Worm (Caenorhabditis elegans): ENCODE measurements around the gene dyf-19.

The dyf-19 gene

ce11 chrV:19636194-19636584 is 11.3 kb downstream of the dyf-19 start:
- no peak for TF ChIP-seq hmbx-1 (tag; optimal IDR thresholded peaks at IDR 0.05)
- TF ChIP-seq scrt-1 (GFP tag; IDR thresholded peaks at IDR 0.05) = no peak
- TF ChIP-seq B0310.2 (tag; optimal IDR thresholded peaks at IDR 0.05) = no peak
- TF ChIP-seq hnd-1 (tag; optimal IDR thresholded peaks at IDR 0.05) = no peak
- TF ChIP-seq pes-1 (GFP tag; IDR thresholded peaks at IDR 0.05) = no peak
- TF ChIP-seq aly-1 (tag; optimal IDR thresholded peaks at IDR 0.05) = no peak
- TF ChIP-seq hmg-4 (GFP tag; optimal IDR thresholded peaks at IDR 0.05) = no peak
- TF ChIP-seq ama-1 (optimal IDR thresholded peaks at IDR 0.05) = no peak
- no peak for TF ChIP-seq ceh-36 (tag; optimal IDR thresholded peaks at IDR 0.05)
- no peak for TF ChIP-seq ets-7 (tag; optimal IDR thresholded peaks at IDR 0.05)
- no peak for TF ChIP-seq flt-1 (GFP tag; IDR thresholded peaks at IDR 0.05)
- no peak for TF ChIP-seq ceh-13 (GFP tag; optimal IDR thresholded peaks at IDR 0.05)
- no peak for TF ChIP-seq tbx-11 (GFP tag; IDR thresholded peaks at IDR 0.05)
- no peak for TF ChIP-seq F13C5.2 (tag; optimal IDR thresholded peaks at IDR 0.05)
- no peak for TF ChIP-seq sea-1 (GFP tag; conservative IDR thresholded peaks at IDR 0.05)
- no peak for TF ChIP-seq tbx-37 (GFP tag; conservative IDR thresholded peaks at IDR 0.05)
- TF ChIP-seq tra-4 (tag; optimal IDR thresholded peaks at IDR 0.05) = no peak

DNA sequence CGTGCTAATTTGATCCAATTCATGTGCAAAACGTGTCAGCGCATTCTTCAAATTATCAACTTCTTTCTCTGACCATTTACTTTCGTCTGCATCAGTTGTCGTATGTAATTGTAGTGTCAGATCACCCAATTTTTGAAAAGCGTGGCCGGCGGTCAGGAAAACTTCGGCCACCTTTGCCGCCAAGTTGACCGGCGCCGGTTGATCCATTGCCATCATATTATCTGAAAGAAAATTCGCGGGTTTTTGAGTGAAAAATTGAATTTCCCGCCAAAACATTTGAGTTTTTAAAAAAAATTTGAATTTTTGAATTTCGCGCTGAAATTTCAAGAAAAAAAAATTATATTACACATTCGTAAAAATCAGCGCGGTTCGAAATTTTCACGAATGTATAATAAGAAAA is 13.0 kb downstream of the dyf-19 start:
- TF ChIP-seq flt-1 (GFP tag; IDR thresholded peaks at IDR 0.05) (no peak), sea-1 (GFP tag; conservative IDR thresholded peaks at IDR 0.05) (no peak), ets-7 (tag; optimal IDR thresholded peaks at IDR 0.05) (no peak), F13C5.2 (tag; optimal IDR thresholded peaks at IDR 0.05) (no peak), ama-1 (optimal IDR thresholded peaks at IDR 0.05) (no peak), aly-1 (tag; optimal IDR thresholded peaks at IDR 0.05) (no peak), ceh-13 (GFP tag; optimal IDR thresholded peaks at IDR 0.05) (no peak), hmg-4 (GFP tag; optimal IDR thresholded peaks at IDR 0.05) (no peak), tbx-37 (GFP tag; conservative IDR thresholded peaks at IDR 0.05) (no peak), B0310.2 (tag; optimal IDR thresholded peaks at IDR 0.05) (no peak), pes-1 (GFP tag; IDR thresholded peaks at IDR 0.05) (no peak), hmbx-1 (tag; optimal IDR thresholded peaks at IDR 0.05) (no peak), hnd-1 (tag; optimal IDR thresholded peaks at IDR 0.05) (no peak), tbx-11 (GFP tag; IDR thresholded peaks at IDR 0.05) (no peak), ceh-36 (tag; optimal IDR thresholded peaks at IDR 0.05) (no peak), scrt-1 (GFP tag; IDR thresholded peaks at IDR 0.05) (no peak), tra-4 (tag; optimal IDR thresholded peaks at IDR 0.05) (no peak)

- TF ChIP-seq ama-1 (optimal IDR thresholded peaks at IDR 0.05) (no peak), ceh-36 (tag; optimal IDR thresholded peaks at IDR 0.05) (no peak), hmg-4 (GFP tag; optimal IDR thresholded peaks at IDR 0.05) (no peak), tbx-11 (GFP tag; IDR thresholded peaks at IDR 0.05) (no peak), aly-1 (tag; optimal IDR thresholded peaks at IDR 0.05) (no peak), ets-7 (tag; optimal IDR thresholded peaks at IDR 0.05) (no peak), tbx-37 (GFP tag; conservative IDR thresholded peaks at IDR 0.05) (no peak), sea-1 (GFP tag; conservative IDR thresholded peaks at IDR 0.05) (no peak), B0310.2 (tag; optimal IDR thresholded peaks at IDR 0.05) (no peak)
These were observed 16.0 kb downstream of the dyf-19 start, which contains the start of gene Y43F8C.6 for ce11 chrV:19640808-19641207. Y43F8C.6 (minus strand) TSS chrV:19640908.

- peak; percentile 93 for TF ChIP-seq hmbx-1 (tag; optimal IDR thresholded peaks at IDR 0.05)
- peak; percentile 99 for TF ChIP-seq ceh-13 (GFP tag; optimal IDR thresholded peaks at IDR 0.05)
- peak; percentile 99 for TF ChIP-seq hmg-4 (GFP tag; optimal IDR thresholded peaks at IDR 0.05)
- TF ChIP-seq tra-4 (tag; optimal IDR thresholded peaks at IDR 0.05) = peak; percentile 94
- TF ChIP-seq tbx-11 (GFP tag; IDR thresholded peaks at IDR 0.05) = peak; percentile 99
- peak; percentile 100 for TF ChIP-seq F13C5.2 (tag; optimal IDR thresholded peaks at IDR 0.05)
- peak; percentile 93 for TF ChIP-seq hnd-1 (tag; optimal IDR thresholded peaks at IDR 0.05)
- peak; percentile 98 for TF ChIP-seq B0310.2 (tag; optimal IDR thresholded peaks at IDR 0.05)
- peak; percentile 99 for TF ChIP-seq aly-1 (tag; optimal IDR thresholded peaks at IDR 0.05)
- peak; percentile 98 for TF ChIP-seq ceh-36 (tag; optimal IDR thresholded peaks at IDR 0.05)
- peak; percentile 99 for TF ChIP-seq scrt-1 (GFP tag; IDR thresholded peaks at IDR 0.05)
- TF ChIP-seq sea-1 (GFP tag; conservative IDR thresholded peaks at IDR 0.05) = peak; percentile 99
- TF ChIP-seq ets-7 (tag; optimal IDR thresholded peaks at IDR 0.05) = peak; percentile 95
- TF ChIP-seq flt-1 (GFP tag; IDR thresholded peaks at IDR 0.05) = peak; percentile 99
- TF ChIP-seq tbx-37 (GFP tag; conservative IDR thresholded peaks at IDR 0.05) = peak; percentile 98
- peak; percentile 15 for TF ChIP-seq ama-1 (optimal IDR thresholded peaks at IDR 0.05)
- peak; percentile 98 for TF ChIP-seq pes-1 (GFP tag; IDR thresholded peaks at IDR 0.05)
These were observed 18.2 kb downstream of the dyf-19 start for ce11 chrV:19643015-19643414.

DNA sequence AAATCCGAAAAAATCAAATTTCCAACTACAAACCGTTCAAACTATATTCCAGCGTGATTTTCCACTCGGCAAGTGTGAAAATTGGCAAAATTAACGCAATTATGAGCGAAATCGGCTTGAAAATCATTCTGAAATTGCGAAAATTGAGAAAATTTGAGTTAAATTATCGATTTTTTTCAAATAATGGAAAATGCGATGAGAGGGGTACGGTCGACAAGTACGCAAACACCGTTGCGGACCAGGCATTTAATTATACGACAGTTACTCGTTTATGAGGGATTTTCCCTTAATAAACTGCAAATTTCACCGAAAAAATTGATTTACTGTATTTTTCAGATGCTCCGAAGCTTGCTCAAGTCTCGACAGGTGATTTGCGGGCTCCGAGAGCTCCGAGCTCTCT is 19.1 kb downstream of the dyf-19 start, which contains the start of the genes Y43F8C.7 and mrps-28:
TSS of gene Y43F8C.7 (minus strand) at position 128 of the 400 bp plus-strand sequence.
TSS of gene mrps-28 (plus strand) at position 337 of the 400 bp plus-strand sequence.
- no peak for TF ChIP-seq hnd-1 (tag; optimal IDR thresholded peaks at IDR 0.05)
- TF ChIP-seq sea-1 (GFP tag; conservative IDR thresholded peaks at IDR 0.05) = no peak
- TF ChIP-seq ets-7 (tag; optimal IDR thresholded peaks at IDR 0.05) = no peak
- TF ChIP-seq ceh-36 (tag; optimal IDR thresholded peaks at IDR 0.05) = no peak
- no peak for TF ChIP-seq flt-1 (GFP tag; IDR thresholded peaks at IDR 0.05)
- no peak for TF ChIP-seq pes-1 (GFP tag; IDR thresholded peaks at IDR 0.05)
- TF ChIP-seq tbx-37 (GFP tag; conservative IDR thresholded peaks at IDR 0.05) = no peak
- TF ChIP-seq tra-4 (tag; optimal IDR thresholded peaks at IDR 0.05) = no peak
- TF ChIP-seq hmbx-1 (tag; optimal IDR thresholded peaks at IDR 0.05) = no peak
- no peak for TF ChIP-seq B0310.2 (tag; optimal IDR thresholded peaks at IDR 0.05)

DNA sequence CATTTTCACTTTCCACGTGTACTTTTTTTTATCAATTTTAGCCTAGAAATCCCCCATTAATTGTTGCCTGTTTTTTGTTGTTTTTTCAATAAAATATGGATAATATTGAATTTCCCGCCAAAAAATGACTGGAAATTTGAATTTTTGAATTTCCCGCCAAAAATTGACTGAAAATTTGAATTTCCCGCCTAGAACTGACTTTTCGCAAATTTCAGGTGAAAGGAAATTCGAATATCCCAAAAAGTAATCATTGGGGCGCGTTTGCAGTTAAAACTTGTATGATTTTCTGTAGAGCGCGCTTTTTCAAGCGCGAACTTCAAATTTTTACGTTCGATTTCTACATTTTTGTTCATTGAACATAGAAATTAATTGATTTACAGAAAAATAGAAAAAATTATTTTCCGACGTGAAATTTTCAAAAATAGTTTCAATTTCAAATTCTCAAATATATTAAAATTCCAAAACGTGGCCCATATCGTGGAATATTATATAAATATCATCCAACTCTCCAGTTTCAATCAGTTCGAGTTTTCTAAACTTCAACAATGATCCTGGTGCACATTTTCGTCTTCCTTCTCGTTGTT is 20.8 kb downstream of the dyf-19 start, which contains the start of gene Y43F8C.9:
TSS of gene Y43F8C.9 (plus strand) at position 534 of the 584 bp plus-strand sequence.
- no peak for TF ChIP-seq ceh-13 (GFP tag; optimal IDR thresholded peaks at IDR 0.05)
- TF ChIP-seq sea-1 (GFP tag; conservative IDR thresholded peaks at IDR 0.05) = no peak
- TF ChIP-seq F13C5.2 (tag; optimal IDR thresholded peaks at IDR 0.05) = no peak
- no peak for TF ChIP-seq hmg-4 (GFP tag; optimal IDR thresholded peaks at IDR 0.05)

ce11 chrV:19655151-19655550 is 30.3 kb downstream of the dyf-19 start, which contains the start of gene dmd-3:
dmd-3 (minus strand) TSS chrV:19655251.
- no peak for TF ChIP-seq ceh-36 (tag; optimal IDR thresholded peaks at IDR 0.05)
- no peak for TF ChIP-seq B0310.2 (tag; optimal IDR thresholded peaks at IDR 0.05)
- TF ChIP-seq tbx-37 (GFP tag; conservative IDR thresholded peaks at IDR 0.05) = no peak
- no peak for TF ChIP-seq aly-1 (tag; optimal IDR thresholded peaks at IDR 0.05)
- no peak for TF ChIP-seq hmg-4 (GFP tag; optimal IDR thresholded peaks at IDR 0.05)
- TF ChIP-seq hmbx-1 (tag; optimal IDR thresholded peaks at IDR 0.05) = no peak
- no peak for TF ChIP-seq scrt-1 (GFP tag; IDR thresholded peaks at IDR 0.05)
- TF ChIP-seq ets-7 (tag; optimal IDR thresholded peaks at IDR 0.05) = no peak
- no peak for TF ChIP-seq ama-1 (optimal IDR thresholded peaks at IDR 0.05)
- no peak for TF ChIP-seq sea-1 (GFP tag; conservative IDR thresholded peaks at IDR 0.05)
- TF ChIP-seq tbx-11 (GFP tag; IDR thresholded peaks at IDR 0.05) = no peak
- no peak for TF ChIP-seq tra-4 (tag; optimal IDR thresholded peaks at IDR 0.05)
- no peak for TF ChIP-seq pes-1 (GFP tag; IDR thresholded peaks at IDR 0.05)
- TF ChIP-seq F13C5.2 (tag; optimal IDR thresholded peaks at IDR 0.05) = no peak
- no peak for TF ChIP-seq hnd-1 (tag; optimal IDR thresholded peaks at IDR 0.05)
- TF ChIP-seq flt-1 (GFP tag; IDR thresholded peaks at IDR 0.05) = no peak
- TF ChIP-seq ceh-13 (GFP tag; optimal IDR thresholded peaks at IDR 0.05) = no peak
